Worm (Caenorhabditis elegans) whole organism, L1 larva: ENCODE measurements around the gene mam-1.

Source experiments
- C04F5.9 ChIP-seq: sonication (generic microtip); optimal IDR thresholded peaks from 2 replicates; lab custom pipeline; 2016; ENCODE audit warnings: missing genetic modification characterization, missing compliant biosample characterization
- C16A3.4 ChIP-seq: fragments of 150-350 bp; optimal IDR thresholded peaks from 2 replicates; lab custom pipeline; 2014; ENCODE audit warnings: missing biosample characterization, missing genetic modification characterization
- C34B4.2 ChIP-seq: sonication (generic microtip); optimal IDR thresholded peaks from 2 replicates; lab custom pipeline; 2017; ENCODE audit warnings: mild to moderate bottlenecking, missing genetic modification characterization, missing compliant biosample characterization
- F16B12.6 ChIP-seq: fragments of 150-350 bp; optimal IDR thresholded peaks from 2 replicates; lab custom pipeline; 2014; ENCODE audit warnings: missing biosample characterization, missing genetic modification characterization
- aha-1 ChIP-seq: fragments of 150-350 bp; optimal IDR thresholded peaks from 2 replicates; lab custom pipeline; 2014; ENCODE audit warnings: missing biosample characterization, missing genetic modification characterization
- alr-1 ChIP-seq: fragments of 200-800 bp; sonication (Bioruptor generic); optimal IDR thresholded peaks from 2 replicates; lab custom pipeline; 2018; ENCODE audit warnings: borderline replicate concordance, mild to moderate bottlenecking, missing genetic modification characterization, missing compliant biosample characterization
- ama-1 ChIP-seq: fragments of 150-350 bp; optimal IDR thresholded peaks from 2 replicates; lab custom pipeline; 2014
- ceh-63 ChIP-seq: fragments of 200-800 bp; sonication (Bioruptor generic); optimal IDR thresholded peaks from 2 replicates; lab custom pipeline; 2018; ENCODE audit warnings: mild to moderate bottlenecking, missing genetic modification characterization, missing compliant biosample characterization
- ceh-8 ChIP-seq: fragments of 200-800 bp; sonication (Bioruptor generic); optimal IDR thresholded peaks from 2 replicates; lab custom pipeline; 2018; ENCODE audit warnings: mild to moderate bottlenecking, missing genetic modification characterization, moderate library complexity, missing compliant biosample characterization
- ceh-90 ChIP-seq: sonication (generic microtip); optimal IDR thresholded peaks from 2 replicates; lab custom pipeline; 2016; ENCODE audit warnings: missing genetic modification characterization, missing compliant biosample characterization
- ces-1 ChIP-seq: fragments of 150-350 bp; optimal IDR thresholded peaks from 2 replicates; lab custom pipeline; 2014; ENCODE audit warnings: missing biosample characterization, missing genetic modification reagents, missing genetic modification characterization
- dpl-1 ChIP-seq, 3 experiments: fragments of 150-350 bp in 2 of 3; sonication (generic microtip) in 1 of 3; optimal IDR thresholded peaks; 2 replicates each; lab custom pipeline; 2014 to 2017; ENCODE audit warnings: missing biosample characterization in 3 of 3, missing genetic modification characterization in 3 of 3, missing genetic modification reagents in 3 of 3
- dsc-1 ChIP-seq: sonication (generic microtip); optimal IDR thresholded peaks from 2 replicates; lab custom pipeline; 2016; ENCODE audit warnings: mild to moderate bottlenecking, missing genetic modification characterization, missing compliant biosample characterization
- egl-27 ChIP-seq, 2 experiments: fragments of 150-350 bp in 1 of 2; sonication (generic microtip); optimal IDR thresholded peaks; 3 replicates each; lab custom pipeline; 2017 to 2018; ENCODE audit warnings: missing biosample characterization in 2 of 2, missing genetic modification characterization in 2 of 2, missing genetic modification reagents in 2 of 2
- elt-2 ChIP-seq: sonication (generic microtip); optimal IDR thresholded peaks from 2 replicates; lab custom pipeline; 2016; ENCODE audit warnings: missing genetic modification characterization, mild to moderate bottlenecking, inconsistent platforms, missing compliant biosample characterization, missing genetic modification reagents
- ets-5 ChIP-seq: fragments of 200-800 bp; sonication (Bioruptor generic); IDR thresholded peaks from 2 replicates; pipeline ENCODE4 v1.3.6; 2022; ENCODE audit warnings: missing genetic modification characterization, missing compliant biosample characterization
- fkh-8 ChIP-seq: sonication (generic microtip); optimal IDR thresholded peaks from 2 replicates; lab custom pipeline; 2016; ENCODE audit warnings: mild to moderate bottlenecking, missing genetic modification characterization, missing compliant biosample characterization
- fos-1 ChIP-seq: fragments of 150-350 bp; optimal IDR thresholded peaks from 2 replicates; lab custom pipeline; 2014; ENCODE audit warnings: missing biosample characterization, missing genetic modification characterization
- grh-1 ChIP-seq: fragments of 200-800 bp; sonication (Bioruptor generic); IDR thresholded peaks from 2 replicates; pipeline ENCODE4 v1.3.6; 2022; ENCODE audit warnings: missing genetic modification reagents, missing genetic modification characterization, missing compliant biosample characterization
- hlh-4 ChIP-seq: sonication (generic microtip); optimal IDR thresholded peaks from 2 replicates; lab custom pipeline; 2016; ENCODE audit warnings: mild to moderate bottlenecking, missing genetic modification characterization, missing compliant biosample characterization
- hpl-2 ChIP-seq: fragments of 150-350 bp; optimal IDR thresholded peaks from 2 replicates; lab custom pipeline; 2014; ENCODE audit warnings: missing biosample characterization, missing genetic modification reagents, missing genetic modification characterization
- irx-1 ChIP-seq: sonication (generic microtip); optimal IDR thresholded peaks from 2 replicates; lab custom pipeline; 2016; ENCODE audit warnings: missing genetic modification characterization, missing compliant biosample characterization
- isw-1 ChIP-seq: fragments of 200-800 bp; sonication (Bioruptor generic); IDR thresholded peaks from 2 replicates; pipeline ENCODE4 v1.3.6; 2022; ENCODE audit warnings: missing genetic modification characterization, missing compliant biosample characterization
- jun-1 ChIP-seq: fragments of 150-350 bp; optimal IDR thresholded peaks from 2 replicates; lab custom pipeline; 2014; ENCODE audit warnings: missing biosample characterization, missing genetic modification reagents, missing genetic modification characterization
- lin-35 ChIP-seq, 2 experiments: fragments of 150-350 bp; optimal IDR thresholded peaks; 2 replicates each; lab custom pipeline; 2014; ENCODE audit warnings: missing biosample characterization in 2 of 2, missing genetic modification characterization in 2 of 2, missing genetic modification reagents in 2 of 2
- lin-39 ChIP-seq: fragments of 150-350 bp; optimal IDR thresholded peaks from 2 replicates; lab custom pipeline; 2014; ENCODE audit warnings: missing biosample characterization, missing genetic modification reagents, missing genetic modification characterization
- lir-3 ChIP-seq: sonication (generic microtip); optimal IDR thresholded peaks from 2 replicates; lab custom pipeline; 2016; ENCODE audit warnings: mild to moderate bottlenecking, missing genetic modification characterization, moderate library complexity, missing compliant biosample characterization; ENCODE audit not compliant: poor library complexity
- lsy-2 ChIP-seq, 2 experiments: fragments of 150-350 bp; optimal IDR thresholded peaks; 2 replicates each; lab custom pipeline; 2014; ENCODE audit warnings: missing biosample characterization in 2 of 2, missing genetic modification characterization in 2 of 2
- mab-9 ChIP-seq: fragments of 200-800 bp; sonication (Bioruptor generic); IDR thresholded peaks from 2 replicates; pipeline ENCODE4 v1.3.6; 2022; ENCODE audit warnings: missing genetic modification reagents, missing genetic modification characterization, missing compliant biosample characterization
- mdl-1 ChIP-seq, 2 experiments: fragments of 150-350 bp; optimal IDR thresholded peaks; 2 replicates each; lab custom pipeline; 2014 to 2017; ENCODE audit warnings: missing biosample characterization in 2 of 2, missing genetic modification characterization in 2 of 2, inconsistent platforms in 1 of 2
- mef-2 ChIP-seq: fragments of 150-350 bp; optimal IDR thresholded peaks from 2 replicates; lab custom pipeline; 2014; ENCODE audit warnings: missing biosample characterization, missing genetic modification characterization
- nhr-11 ChIP-seq: fragments of 150-350 bp; optimal IDR thresholded peaks from 2 replicates; lab custom pipeline; 2014; ENCODE audit warnings: missing biosample characterization, missing genetic modification characterization
- nhr-12 ChIP-seq: sonication (generic microtip); optimal IDR thresholded peaks from 2 replicates; lab custom pipeline; 2017; ENCODE audit warnings: missing biosample characterization, missing genetic modification characterization
- nhr-19 ChIP-seq: fragments of 200-800 bp; sonication (Bioruptor generic); conservative IDR thresholded peaks from 2 replicates; pipeline ENCODE4 v1.3.6; 2022; ENCODE audit warnings: missing genetic modification characterization, missing compliant biosample characterization
- nhr-237 ChIP-seq: fragments of 150-350 bp; optimal IDR thresholded peaks from 2 replicates; lab custom pipeline; 2014; ENCODE audit warnings: missing biosample characterization, missing genetic modification characterization
- nhr-28 ChIP-seq: fragments of 150-350 bp; optimal IDR thresholded peaks from 2 replicates; lab custom pipeline; 2014; ENCODE audit warnings: missing biosample characterization, missing genetic modification characterization
- nhr-71 ChIP-seq: sonication (generic microtip); optimal IDR thresholded peaks from 2 replicates; lab custom pipeline; 2016; ENCODE audit warnings: mild to moderate bottlenecking, missing genetic modification characterization, moderate library complexity, missing compliant biosample characterization
- nhr-76 ChIP-seq: sonication (generic microtip); optimal IDR thresholded peaks from 2 replicates; lab custom pipeline; 2017; ENCODE audit warnings: missing biosample characterization, missing genetic modification characterization
- nhr-77 ChIP-seq: fragments of 150-350 bp; optimal IDR thresholded peaks from 2 replicates; lab custom pipeline; 2014; ENCODE audit warnings: missing biosample characterization, missing genetic modification characterization
- pax-3 ChIP-seq: fragments of 200-800 bp; sonication (Bioruptor generic); optimal IDR thresholded peaks from 2 replicates; lab custom pipeline; 2018; ENCODE audit warnings: mild to moderate bottlenecking, missing genetic modification characterization, moderate library complexity, missing compliant biosample characterization
- pqm-1 ChIP-seq: sonication (generic microtip); optimal IDR thresholded peaks from 3 replicates; lab custom pipeline; 2017; ENCODE audit warnings: missing biosample characterization, missing genetic modification characterization
- rnt-1 ChIP-seq: sonication (generic microtip); optimal IDR thresholded peaks from 2 replicates; lab custom pipeline; 2016; ENCODE audit warnings: mild to moderate bottlenecking, missing genetic modification characterization, moderate library complexity, missing compliant biosample characterization
- snpc-4 ChIP-seq: fragments of 150-350 bp; optimal IDR thresholded peaks from 2 replicates; lab custom pipeline; 2014; ENCODE audit warnings: missing biosample characterization, missing genetic modification characterization
- sup-37 ChIP-seq: fragments of 200-800 bp; sonication (Bioruptor generic); optimal IDR thresholded peaks from 2 replicates; lab custom pipeline; 2018; ENCODE audit warnings: mild to moderate bottlenecking, missing genetic modification characterization, missing compliant biosample characterization
- tbx-2 ChIP-seq: sonication (generic microtip); optimal IDR thresholded peaks from 2 replicates; lab custom pipeline; 2016; ENCODE audit warnings: missing genetic modification characterization, missing compliant biosample characterization
- tlp-1 ChIP-seq: fragments of 150-350 bp; optimal IDR thresholded peaks from 2 replicates; lab custom pipeline; 2014; ENCODE audit warnings: missing biosample characterization, missing genetic modification characterization
- unc-30 ChIP-seq: sonication (generic microtip); optimal IDR thresholded peaks from 2 replicates; lab custom pipeline; 2017; ENCODE audit warnings: missing biosample characterization, missing genetic modification characterization
- unc-62 ChIP-seq: fragments of 150-350 bp; optimal IDR thresholded peaks from 2 replicates; lab custom pipeline; 2014; ENCODE audit warnings: missing biosample characterization, missing genetic modification reagents, missing genetic modification characterization
- unc-86 ChIP-seq: sonication (generic microtip); optimal IDR thresholded peaks from 2 replicates; lab custom pipeline; 2016; ENCODE audit warnings: missing genetic modification characterization, missing compliant biosample characterization
- zip-4 ChIP-seq: fragments of 200-800 bp; sonication (Bioruptor generic); optimal IDR thresholded peaks from 2 replicates; lab custom pipeline; 2018; ENCODE audit warnings: mild to moderate bottlenecking, missing genetic modification characterization, moderate library complexity, missing compliant biosample characterization

The mam-1 gene

ce11 chrX:897948-898347, 9.8 kb upstream of the mam-1 start, which contains the start of gene mab-7:
mab-7 (minus strand) TSS chrX:898048.
- TF ChIP-seq nhr-28 = no peak

ce11 chrX:880367-880766, 7.8 kb downstream of the mam-1 start, which contains the start of gene ZC13.2:
ZC13.2 (plus strand) TSS chrX:880667.
- TF ChIP-seq fkh-8 (tag; lab: Kevin White, UChicago) (peak; percentile 61), ceh-8 (GFP tag; lab: Kevin White, UChicago) (peak; percentile 25), mab-9 (GFP tag; lab: Robert Waterston, UW) (no peak)

ce11 chrX:876935-877334, 11.3 kb downstream of the mam-1 start, which contains the start of gene ZC13.1:
ZC13.1 (plus strand) TSS chrX:877239.
- TF ChIP-seq tbx-2 (peak; percentile 53), irx-1 (no peak), ces-1 (GFP tag; lab: Kevin White, UChicago) (no peak), jun-1 (tag; lab: Kevin White, UChicago) (peak; percentile 18), nhr-71 (peak; percentile 63), unc-30 (tag; lab: Kevin White, UChicago) (no peak), tlp-1 (tag; lab: Kevin White, UChicago) (no peak), C04F5.9 (no peak), elt-2 (tag; lab: Kevin White, UChicago) (no peak), lir-3 (tag; lab: Kevin White, UChicago) (no peak), ets-5 (GFP tag; lab: Robert Waterston, UW) (no peak), isw-1 (no peak), sup-37 (no peak), nhr-12 (tag; lab: Kevin White, UChicago) (no peak), zip-4 (no peak), ceh-90 (no peak), rnt-1 (tag; lab: Kevin White, UChicago) (peak; percentile 72), C16A3.4 (tag; lab: Kevin White, UChicago) (peak; percentile 70), aha-1 (no peak), grh-1 (GFP tag; lab: Robert Waterston, UW) (no peak), fos-1 (tag; lab: Kevin White, UChicago) (peak; percentile 24), mdl-1 (tag; optimal IDR thresholded peaks at IDR 0.05; lab: Kevin White, UChicago) (peak in 1 of 2 experiments; percentile 51), fkh-8 (tag; lab: Kevin White, UChicago) (peak; percentile 71), pax-3 (tag; lab: Kevin White, UChicago) (no peak), lin-35 (GFP tag; optimal IDR thresholded peaks at IDR 0.05; lab: Kevin White, UChicago) (peak; percentile 61 to 81), alr-1 (tag; lab: Kevin White, UChicago) (no peak), lsy-2 (tag; optimal IDR thresholded peaks at IDR 0.05; lab: Kevin White, UChicago) (peak; percentile 45 to 81), egl-27 (tag; optimal IDR thresholded peaks at IDR 0.05; lab: Kevin White, UChicago) (no peak), lin-39 (tag; lab: Kevin White, UChicago) (no peak), mef-2 (peak; percentile 3), nhr-77 (peak; percentile 58), hpl-2 (GFP tag; lab: Kevin White, UChicago) (no peak), unc-86 (tag; lab: Kevin White, UChicago) (peak; percentile 12), nhr-237 (tag; lab: Kevin White, UChicago) (no peak), dpl-1 (GFP tag; optimal IDR thresholded peaks at IDR 0.05; lab: Kevin White, UChicago) (peak; percentile 30 to 64 (median 46)), nhr-11 (no peak), unc-62 (GFP tag; lab: Kevin White, UChicago) (no peak), C34B4.2 (tag; lab: Kevin White, UChicago) (no peak), nhr-76 (tag; lab: Kevin White, UChicago) (no peak), ama-1 (lab: Kevin White, UChicago) (no peak), mab-9 (GFP tag; lab: Robert Waterston, UW) (no peak), F16B12.6 (tag; lab: Kevin White, UChicago) (peak; percentile 25), dsc-1 (tag; lab: Kevin White, UChicago) (peak; percentile 13), hlh-4 (no peak), snpc-4 (no peak), ceh-63 (GFP tag; lab: Kevin White, UChicago) (no peak), nhr-19 (GFP tag; lab: Robert Waterston, UW) (no peak), pqm-1 (tag; lab: Kevin White, UChicago) (no peak)
